Worm (Caenorhabditis elegans) whole organism, midembryonic: ENCODE results near the gene C29F9.8.
A peak's percentile ranks its signal among the peaks of the same experiment; 100 is the strongest.
"Not testable (repeated sequence)": the region's sequence is repeated elsewhere in the genome, so short reads cannot be mapped to it uniquely, and the experiment has no call there.

Source experiments
- T22C8.4 ChIP-seq: fragments of 200-800 bp; sonication (Bioruptor generic); IDR thresholded peaks from 2 replicates; pipeline ENCODE4 v1.3.6; 2022; ENCODE audit warnings: missing genetic modification characterization, missing compliant biosample characterization
- cog-1 ChIP-seq: sonication (generic microtip); optimal IDR thresholded peaks from 2 replicates; lab custom pipeline; 2016; ENCODE audit warnings: missing genetic modification characterization, missing compliant biosample characterization
- flt-1 ChIP-seq: fragments of 200-800 bp; sonication (Bioruptor generic); IDR thresholded peaks from 2 replicates; pipeline ENCODE4 v1.3.6; 2022; ENCODE audit warnings: missing genetic modification characterization, missing compliant biosample characterization
- klf-2 ChIP-seq: fragments of 200-800 bp; sonication (Bioruptor generic); conservative IDR thresholded peaks from 2 replicates; pipeline ENCODE4 v1.3.6; 2022; ENCODE audit warnings: missing genetic modification reagents, missing genetic modification characterization, missing compliant biosample characterization
- med-1 ChIP-seq: sonication (generic microtip); optimal IDR thresholded peaks from 2 replicates; lab custom pipeline; 2017; ENCODE audit warnings: missing genetic modification characterization, mild to moderate bottlenecking, missing compliant biosample characterization, antibody characterized with exemption, missing genetic modification reagents; ENCODE audit not compliant: insufficient read depth
- ref-1 ChIP-seq: fragments of 200-800 bp; sonication (Bioruptor generic); conservative IDR thresholded peaks from 2 replicates; pipeline ENCODE4 v1.3.6; 2022; ENCODE audit warnings: missing genetic modification reagents, missing genetic modification characterization, missing compliant biosample characterization
- tab-1 ChIP-seq: fragments of 200-800 bp; sonication (Bioruptor generic); IDR thresholded peaks from 2 replicates; pipeline ENCODE4 v1.3.6; 2022; ENCODE audit warnings: missing genetic modification characterization, missing compliant biosample characterization
- ztf-23 ChIP-seq: fragments of 200-800 bp; sonication (Bioruptor generic); IDR thresholded peaks from 2 replicates; pipeline ENCODE4 v1.3.6; 2022; ENCODE audit warnings: missing genetic modification reagents, missing genetic modification characterization, missing compliant biosample characterization
- ztf-29 ChIP-seq: fragments of 200-800 bp; sonication (Bioruptor generic); IDR thresholded peaks from 2 replicates; pipeline ENCODE4 v1.3.6; 2022; ENCODE audit warnings: missing genetic modification reagents, missing genetic modification characterization, missing compliant biosample characterization

Gene C29F9.8

DNA sequence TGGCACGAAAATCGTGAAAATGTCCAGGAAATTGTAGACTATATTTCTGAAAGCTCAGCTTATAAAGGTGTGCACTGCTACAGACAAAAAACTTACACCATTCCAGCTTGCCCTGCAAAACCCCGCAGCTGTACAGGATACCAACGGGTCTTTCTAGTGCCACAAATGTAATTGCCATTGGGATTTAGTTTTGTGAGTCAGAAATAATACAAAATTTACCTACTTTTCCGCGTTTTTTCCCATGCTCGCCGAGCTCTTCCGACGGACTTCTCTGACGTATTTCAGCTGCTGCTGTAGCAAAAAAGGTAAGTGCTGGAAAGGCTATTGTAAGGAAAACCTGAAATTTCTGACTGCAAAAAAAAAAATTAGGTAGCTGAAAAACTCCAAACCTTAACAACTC is at the start of gene C29F9.8:
Gene C29F9.8, minus strand, starts transcription at position 101 of the 400 bp plus-strand sequence.
- not testable (repeated sequence) for TF ChIP-seq cog-1 (tag; lab: Kevin White, UChicago); T22C8.4 (GFP tag; lab: Robert Waterston, UW); ztf-23 (GFP tag; lab: Robert Waterston, UW)

ce11 chrIII:146369-146768 is 49.5 kb upstream of the C29F9.8 start, which contains the start of gene fbxb-84:
TSS of gene fbxb-84 (minus strand) at chrIII:146469.
- TF ChIP-seq flt-1 (GFP tag; lab: Robert Waterston, UW) (no peak), tab-1 (GFP tag; lab: Robert Waterston, UW) (no peak), klf-2 (GFP tag; lab: Robert Waterston, UW) (no peak), med-1 (no peak), ref-1 (GFP tag; lab: Robert Waterston, UW) (no peak), T22C8.4 (GFP tag; lab: Robert Waterston, UW) (no peak), ztf-29 (no peak), ztf-23 (GFP tag; lab: Robert Waterston, UW) (no peak), cog-1 (tag; lab: Kevin White, UChicago) (no peak)

DNA sequence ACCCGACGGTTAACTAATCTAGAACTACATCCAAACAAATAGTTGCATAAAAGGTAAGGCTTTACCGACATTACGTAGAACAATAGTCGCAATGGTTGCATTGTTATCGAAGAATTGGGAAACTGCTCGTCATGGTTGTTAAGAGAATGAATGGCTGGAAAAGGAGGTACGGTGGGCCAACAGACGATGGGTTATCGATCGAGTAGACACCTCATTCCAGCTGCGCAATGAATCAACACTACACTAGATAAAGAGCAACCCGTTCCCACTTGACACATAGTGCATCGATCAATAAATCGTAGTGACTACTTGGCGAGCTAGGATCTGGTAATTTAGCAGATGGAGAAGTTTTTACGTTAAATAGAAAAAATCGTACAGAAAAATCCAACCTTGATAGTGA is 48.2 kb upstream of the C29F9.8 start, which contains the start of the genes T17A3.12 and fbxb-83:
Gene T17A3.12, minus strand, starts transcription at position 101 of the 400 bp plus-strand sequence.
Gene fbxb-83, minus strand, starts transcription at position 134 of the 400 bp plus-strand sequence.
- TF ChIP-seq T22C8.4 (GFP tag; lab: Robert Waterston, UW): no peak
- no peak for TF ChIP-seq tab-1 (GFP tag; lab: Robert Waterston, UW)
- no peak for TF ChIP-seq cog-1 (tag; lab: Kevin White, UChicago)
- no peak for TF ChIP-seq flt-1 (GFP tag; lab: Robert Waterston, UW)
- no peak for TF ChIP-seq ztf-29
- TF ChIP-seq ztf-23 (GFP tag; lab: Robert Waterston, UW): no peak
- no peak for TF ChIP-seq ref-1 (GFP tag; lab: Robert Waterston, UW)
- TF ChIP-seq med-1: no peak

DNA sequence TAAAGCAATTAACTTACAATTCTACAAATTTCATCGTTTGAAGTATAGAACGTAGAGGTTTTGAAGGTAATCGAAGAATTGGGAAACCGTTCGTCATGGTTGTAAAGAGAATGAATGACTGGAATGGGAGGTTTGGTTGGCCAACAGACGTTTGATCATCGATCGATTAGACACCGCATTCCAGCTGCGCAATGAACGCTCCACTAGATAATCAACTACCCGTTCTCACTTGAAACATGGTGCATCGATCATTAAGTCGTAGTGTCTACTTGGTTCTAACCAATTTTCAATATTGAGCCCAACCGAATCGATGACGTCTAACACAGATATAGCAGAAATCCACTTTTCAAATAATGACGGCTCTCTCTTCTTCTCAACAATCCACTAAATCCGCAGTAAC is 46.2 kb upstream of the C29F9.8 start, which contains the start of gene fbxb-82:
Gene fbxb-82, minus strand, starts transcription at position 101 of the 400 bp plus-strand sequence.
- no peak for TF ChIP-seq med-1
- no peak for TF ChIP-seq ztf-23 (GFP tag; lab: Robert Waterston, UW)
- TF ChIP-seq cog-1 (tag; lab: Kevin White, UChicago): no peak
- no peak for TF ChIP-seq flt-1 (GFP tag; lab: Robert Waterston, UW)
- TF ChIP-seq klf-2 (GFP tag; lab: Robert Waterston, UW): no peak
- TF ChIP-seq T22C8.4 (GFP tag; lab: Robert Waterston, UW): no peak
- no peak for TF ChIP-seq tab-1 (GFP tag; lab: Robert Waterston, UW)

DNA sequence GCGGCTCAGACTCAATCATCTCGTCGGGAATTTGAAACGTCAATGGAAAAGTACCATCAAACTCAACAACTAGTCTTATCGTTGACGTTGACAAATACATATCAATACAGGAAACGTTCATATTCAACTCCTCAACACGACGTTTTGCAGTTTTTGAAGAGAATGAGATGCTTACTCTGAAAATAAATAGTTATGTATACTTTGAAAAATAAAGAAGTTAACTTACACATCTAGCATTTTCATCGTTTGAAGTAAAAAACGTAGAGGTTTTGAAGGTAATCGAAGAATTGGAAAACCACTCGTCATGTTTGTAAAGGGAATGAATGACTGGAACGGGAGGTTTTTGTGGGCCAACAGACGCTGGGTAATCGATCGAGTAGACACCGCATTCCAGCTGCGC is 44.0 kb upstream of the C29F9.8 start, which contains the start of gene fbxb-81:
Gene fbxb-81, minus strand, starts transcription at position 314 of the 400 bp plus-strand sequence.
- no peak for TF ChIP-seq ref-1 (GFP tag; lab: Robert Waterston, UW)
- no peak for TF ChIP-seq med-1
- TF ChIP-seq ztf-29: no peak
- no peak for TF ChIP-seq klf-2 (GFP tag; lab: Robert Waterston, UW)
- no peak for TF ChIP-seq ztf-23 (GFP tag; lab: Robert Waterston, UW)
- TF ChIP-seq T22C8.4 (GFP tag; lab: Robert Waterston, UW): no peak
- no peak for TF ChIP-seq tab-1 (GFP tag; lab: Robert Waterston, UW)
- no peak for TF ChIP-seq cog-1 (tag; lab: Kevin White, UChicago)
- TF ChIP-seq flt-1 (GFP tag; lab: Robert Waterston, UW): no peak

DNA sequence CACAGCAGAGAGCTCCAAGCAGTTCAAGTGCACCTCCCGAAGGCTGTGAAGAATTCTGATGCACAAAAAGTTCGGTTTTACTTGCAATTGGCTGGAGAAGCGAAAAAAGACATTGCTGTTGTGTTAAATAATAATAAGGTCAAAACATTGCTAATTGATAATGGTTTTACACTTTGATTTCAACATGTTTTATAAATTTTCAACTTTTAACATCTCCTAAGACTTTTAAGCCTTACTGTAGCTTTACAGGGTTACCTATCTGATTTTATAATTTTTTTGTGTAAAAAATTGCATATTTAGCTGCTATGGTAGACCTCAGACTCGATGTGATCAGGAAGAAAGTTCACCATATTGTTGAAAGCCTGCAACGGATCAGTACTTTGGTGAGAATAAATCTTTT is 37.3 kb upstream of the C29F9.8 start, which contains the start of gene pals-25:
Gene pals-25, plus strand, starts transcription at position 301 of the 400 bp plus-strand sequence.
- TF ChIP-seq ztf-29: no peak
- TF ChIP-seq flt-1 (GFP tag; lab: Robert Waterston, UW): no peak
- no peak for TF ChIP-seq cog-1 (tag; lab: Kevin White, UChicago)
- no peak for TF ChIP-seq ref-1 (GFP tag; lab: Robert Waterston, UW)
- TF ChIP-seq T22C8.4 (GFP tag; lab: Robert Waterston, UW): no peak
- TF ChIP-seq tab-1 (GFP tag; lab: Robert Waterston, UW): no peak
- TF ChIP-seq med-1: no peak
- TF ChIP-seq ztf-23 (GFP tag; lab: Robert Waterston, UW): no peak

- TF ChIP-seq tab-1 (GFP tag; lab: Robert Waterston, UW): no peak
- no peak for TF ChIP-seq ref-1 (GFP tag; lab: Robert Waterston, UW)
- no peak for TF ChIP-seq cog-1 (tag; lab: Kevin White, UChicago)
- no peak for TF ChIP-seq flt-1 (GFP tag; lab: Robert Waterston, UW)
- no peak for TF ChIP-seq T22C8.4 (GFP tag; lab: Robert Waterston, UW)
- no peak for TF ChIP-seq ztf-23 (GFP tag; lab: Robert Waterston, UW)
- no peak for TF ChIP-seq med-1
- TF ChIP-seq klf-2 (GFP tag; lab: Robert Waterston, UW): no peak
- no peak for TF ChIP-seq ztf-29
These were observed 35.2 kb upstream of the C29F9.8 start, which contains the start of gene pals-22 for ce11 chrIII:132118-132517. TSS of gene pals-22 (plus strand) at chrIII:132418.

- TF ChIP-seq cog-1 (tag; lab: Kevin White, UChicago): peak; percentile 5
- no peak for TF ChIP-seq T22C8.4 (GFP tag; lab: Robert Waterston, UW)
- no peak for TF ChIP-seq flt-1 (GFP tag; lab: Robert Waterston, UW)
- TF ChIP-seq ztf-29: no peak
- TF ChIP-seq klf-2 (GFP tag; lab: Robert Waterston, UW): no peak
These were observed 34.7 kb upstream of the C29F9.8 start for ce11 chrIII:131627-132026.

DNA sequence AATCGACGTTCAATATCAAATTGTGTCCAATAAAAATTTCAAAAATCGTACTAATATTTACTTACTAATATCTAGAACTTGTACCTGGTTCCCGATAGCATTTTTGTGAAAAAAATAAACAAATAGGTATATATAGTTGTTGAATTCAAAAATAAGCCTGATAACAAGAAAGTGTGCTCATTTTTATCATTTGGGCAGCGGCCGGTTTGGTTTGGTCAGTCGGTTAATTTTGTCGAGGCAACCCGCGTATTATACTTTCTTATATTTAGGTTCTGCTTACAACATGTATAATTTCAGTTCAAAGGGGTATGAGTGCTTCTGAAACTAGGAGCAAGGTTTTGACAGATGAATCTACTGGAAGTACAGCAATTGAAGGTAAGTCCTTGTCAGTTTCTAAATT is 33.7 kb upstream of the C29F9.8 start, which contains the start of the genes nhr-280 and C29F9.2:
Gene nhr-280, minus strand, starts transcription at position 101 of the 400 bp plus-strand sequence.
Gene C29F9.2, plus strand, starts transcription at position 298 of the 400 bp plus-strand sequence.
- TF ChIP-seq cog-1 (tag; lab: Kevin White, UChicago): no peak
- no peak for TF ChIP-seq ztf-23 (GFP tag; lab: Robert Waterston, UW)
- TF ChIP-seq ref-1 (GFP tag; lab: Robert Waterston, UW): no peak
- TF ChIP-seq tab-1 (GFP tag; lab: Robert Waterston, UW): no peak
- no peak for TF ChIP-seq klf-2 (GFP tag; lab: Robert Waterston, UW)
- no peak for TF ChIP-seq T22C8.4 (GFP tag; lab: Robert Waterston, UW)
- TF ChIP-seq med-1: no peak
- no peak for TF ChIP-seq ztf-29
- no peak for TF ChIP-seq flt-1 (GFP tag; lab: Robert Waterston, UW)
